Fruit fly (Drosophila melanogaster): ENCODE data around the gene Trpml.

- TF ChIP-seq kay (GFP tag; ENCODE audit: borderline replicate concordance) (no peak), CG14711 (tag; optimal IDR thresholded peaks at IDR 0.05) (no peak), CG11617 (GFP tag; optimal IDR thresholded peaks at IDR 0.05) (no peak), CG7101 (tag; optimal IDR thresholded peaks at IDR 0.05) (no peak)
Observed at dm6 chr3L:19665059-19665626, 53.0 kb downstream of the Trpml start.
